Worm (Caenorhabditis elegans) whole organism, L4 larva: Measurements from ENCODE around the gene srh-218.

Experiments
- F10B5.3 ChIP-seq: sonication (generic microtip); optimal IDR thresholded peaks from 2 replicates; lab custom pipeline; 2016; ENCODE audit warnings: mild to moderate bottlenecking, missing genetic modification characterization, missing compliant biosample characterization
- F26F4.8 ChIP-seq: fragments of 200-800 bp; sonication (Bioruptor generic); conservative IDR thresholded peaks from 2 replicates; pipeline ENCODE4 v1.3.6; 2022; ENCODE audit warnings: missing genetic modification characterization, missing compliant biosample characterization
- F37D6.2 ChIP-seq: sonication (generic microtip); optimal IDR thresholded peaks from 2 replicates; lab custom pipeline; 2016; ENCODE audit warnings: mild to moderate bottlenecking, missing genetic modification characterization, missing compliant biosample characterization
- F44E2.7 ChIP-seq: fragments of 200-800 bp; sonication (Bioruptor generic); IDR thresholded peaks from 2 replicates; pipeline ENCODE4 v2.1.2; 2022; ENCODE audit warnings: missing genetic modification characterization, missing compliant biosample characterization
- T26A8.4 ChIP-seq: fragments of 200-800 bp; sonication (Bioruptor generic); IDR thresholded peaks from 2 replicates; pipeline ENCODE4 v1.3.6; 2022; ENCODE audit warnings: missing genetic modification characterization, missing compliant biosample characterization
- Y105C5A.15 ChIP-seq: fragments of 200-800 bp; sonication (Bioruptor generic); IDR thresholded peaks from 2 replicates; pipeline ENCODE4 v1.3.6; 2022; ENCODE audit warnings: missing genetic modification characterization, missing compliant biosample characterization
- Y48G9A.11 ChIP-seq: fragments of 200-800 bp; sonication (Bioruptor generic); IDR thresholded peaks from 2 replicates; pipeline ENCODE4 v1.3.6; 2022; ENCODE audit warnings: missing genetic modification reagents, missing genetic modification characterization, missing compliant biosample characterization
- Y5F2A.4 ChIP-seq: fragments of 200-800 bp; sonication (Bioruptor generic); optimal IDR thresholded peaks from 2 replicates; lab custom pipeline; 2018; ENCODE audit warnings: mild to moderate bottlenecking, missing genetic modification characterization, missing compliant biosample characterization
- ceh-32 ChIP-seq: sonication (generic microtip); optimal IDR thresholded peaks from 2 replicates; lab custom pipeline; 2016; ENCODE audit warnings: mild to moderate bottlenecking, missing genetic modification characterization, missing compliant biosample characterization; ENCODE audit not compliant: poor library complexity
- ceh-44 ChIP-seq: fragments of 200-800 bp; sonication (Bioruptor generic); IDR thresholded peaks from 2 replicates; pipeline ENCODE4 v1.3.6; 2022; ENCODE audit warnings: missing genetic modification reagents, missing genetic modification characterization, missing compliant biosample characterization
- ceh-62 ChIP-seq: sonication (generic microtip); optimal IDR thresholded peaks from 2 replicates; lab custom pipeline; 2017; ENCODE audit warnings: missing biosample characterization, missing genetic modification characterization
- daf-16 ChIP-seq, 3 experiments: sonication (generic microtip); optimal IDR thresholded peaks; 2 replicates each; lab custom pipeline; 2016 to 2017; ENCODE audit warnings: missing genetic modification characterization in 3 of 3, missing genetic modification reagents in 3 of 3, mild to moderate bottlenecking in 2 of 3, missing compliant biosample characterization in 2 of 3, missing biosample characterization in 1 of 3, moderate library complexity in 1 of 3
- daf-19 ChIP-seq: fragments of 200-800 bp; sonication (Bioruptor generic); conservative IDR thresholded peaks from 2 replicates; pipeline ENCODE4 v1.3.6; 2022; ENCODE audit warnings: missing genetic modification characterization, missing compliant biosample characterization
- daf-8 ChIP-seq: fragments of 200-800 bp; sonication (Bioruptor generic); IDR thresholded peaks from 2 replicates; pipeline ENCODE4 v1.3.6; 2022; ENCODE audit warnings: missing genetic modification characterization, missing compliant biosample characterization
- dmd-6 ChIP-seq: fragments of 200-800 bp; sonication (Bioruptor generic); IDR thresholded peaks from 2 replicates; pipeline ENCODE4 v1.3.6; 2022; ENCODE audit warnings: missing genetic modification reagents, missing genetic modification characterization, missing compliant biosample characterization
- dmd-8 ChIP-seq: fragments of 200-800 bp; sonication (Bioruptor generic); IDR thresholded peaks from 2 replicates; pipeline ENCODE4 v1.3.6; 2022; ENCODE audit warnings: missing genetic modification characterization, missing compliant biosample characterization
- duxl-1 ChIP-seq: sonication (generic microtip); optimal IDR thresholded peaks from 2 replicates; lab custom pipeline; 2016; ENCODE audit warnings: mild to moderate bottlenecking, missing genetic modification characterization, moderate library complexity, missing compliant biosample characterization; ENCODE audit not compliant: poor library complexity
- fkh-10 ChIP-seq: fragments of 150-350 bp; optimal IDR thresholded peaks from 2 replicates; lab custom pipeline; 2014; ENCODE audit warnings: missing biosample characterization, missing genetic modification reagents, missing genetic modification characterization
- hif-1 ChIP-seq, 2 experiments: sonication (generic microtip); optimal IDR thresholded peaks; 2 replicates each; lab custom pipeline; 2016 to 2017; ENCODE audit warnings: missing compliant biosample characterization in 2 of 2, missing genetic modification characterization in 2 of 2, missing genetic modification reagents in 2 of 2, missing genotype in 2 of 2, mild to moderate bottlenecking in 1 of 2
- hlh-30 ChIP-seq: sonication (generic microtip); optimal IDR thresholded peaks from 2 replicates; lab custom pipeline; 2017; ENCODE audit warnings: antibody characterized with exemption, mild to moderate bottlenecking, missing genetic modification characterization, missing compliant biosample characterization; ENCODE audit not compliant: insufficient read depth
- hmg-1.1 ChIP-seq: fragments of 200-800 bp; sonication (Bioruptor generic); IDR thresholded peaks from 2 replicates; pipeline ENCODE4 v1.3.6; 2022; ENCODE audit warnings: missing genetic modification reagents, missing genetic modification characterization, missing compliant biosample characterization
- jun-1 ChIP-seq: fragments of 150-350 bp; optimal IDR thresholded peaks from 2 replicates; lab custom pipeline; 2014; ENCODE audit warnings: missing biosample characterization, missing genetic modification reagents, missing genetic modification characterization
- lim-7 ChIP-seq: fragments of 200-800 bp; sonication (Bioruptor generic); IDR thresholded peaks from 2 replicates; pipeline ENCODE4 v1.3.6; 2022; ENCODE audit warnings: missing genetic modification characterization, missing compliant biosample characterization
- lin-13 ChIP-seq: fragments of 150-350 bp; optimal IDR thresholded peaks from 2 replicates; lab custom pipeline; 2014; ENCODE audit warnings: missing biosample characterization, missing genetic modification reagents, missing genetic modification characterization
- lin-15B ChIP-seq: fragments of 150-350 bp; sonication (generic microtip); optimal IDR thresholded peaks from 3 replicates; lab custom pipeline; 2014; ENCODE audit warnings: missing biosample characterization, missing genetic modification characterization
- lin-29 ChIP-seq: fragments of 200-800 bp; sonication (Bioruptor generic); IDR thresholded peaks from 2 replicates; pipeline ENCODE4 v1.3.6; 2022; ENCODE audit warnings: missing genetic modification reagents, missing genetic modification characterization, missing compliant biosample characterization
- lin-39 ChIP-seq: fragments of 150-350 bp; optimal IDR thresholded peaks from 2 replicates; lab custom pipeline; 2014; ENCODE audit warnings: missing biosample characterization, missing genetic modification reagents, missing genetic modification characterization
- lir-3 ChIP-seq: sonication (generic microtip); optimal IDR thresholded peaks from 2 replicates; lab custom pipeline; 2016; ENCODE audit warnings: mild to moderate bottlenecking, missing genetic modification characterization, missing compliant biosample characterization
- lsy-2 ChIP-seq, 2 experiments: fragments of 150-350 bp in 1 of 2; sonication (generic microtip) in 1 of 2; optimal IDR thresholded peaks; 2 replicates each; lab custom pipeline; 2014 to 2017; ENCODE audit warnings: missing biosample characterization in 2 of 2, missing genetic modification characterization in 2 of 2
- madf-9 ChIP-seq: fragments of 200-800 bp; sonication (Bioruptor generic); conservative IDR thresholded peaks from 2 replicates; pipeline ENCODE4 v1.3.6; 2022; ENCODE audit warnings: missing genetic modification reagents, missing genetic modification characterization, missing compliant biosample characterization
- mep-1 ChIP-seq: fragments of 150-350 bp; sonication (generic microtip); optimal IDR thresholded peaks from 3 replicates; lab custom pipeline; 2014; ENCODE audit warnings: missing biosample characterization, missing genetic modification characterization
- mxl-2 ChIP-seq: fragments of 200-800 bp; sonication (Bioruptor generic); conservative IDR thresholded peaks from 2 replicates; pipeline ENCODE4 v1.3.6; 2022; ENCODE audit warnings: missing genetic modification reagents, missing genetic modification characterization, missing compliant biosample characterization
- mxl-3 ChIP-seq: fragments of 200-800 bp; sonication (Bioruptor generic); optimal IDR thresholded peaks from 2 replicates; lab custom pipeline; 2018; ENCODE audit warnings: mild to moderate bottlenecking, missing genetic modification characterization, missing compliant biosample characterization
- nhr-11 ChIP-seq: fragments of 150-350 bp; optimal IDR thresholded peaks from 2 replicates; lab custom pipeline; 2014; ENCODE audit warnings: missing biosample characterization, missing genetic modification characterization
- nhr-25 ChIP-seq: sonication (generic microtip); optimal IDR thresholded peaks from 2 replicates; lab custom pipeline; 2017; ENCODE audit warnings: missing genetic modification characterization, mild to moderate bottlenecking, missing compliant biosample characterization, antibody characterized with exemption, moderate library complexity, borderline replicate concordance; ENCODE audit not compliant: insufficient read depth
- nhr-42 ChIP-seq: fragments of 200-800 bp; sonication (Bioruptor generic); IDR thresholded peaks from 2 replicates; pipeline ENCODE4 v1.3.6; 2022; ENCODE audit warnings: missing genetic modification characterization, missing compliant biosample characterization
- nhr-76 ChIP-seq: fragments of 150-350 bp; optimal IDR thresholded peaks from 2 replicates; lab custom pipeline; 2014; ENCODE audit warnings: missing biosample characterization, missing genetic modification characterization
- sdz-12 ChIP-seq: fragments of 200-800 bp; sonication (Bioruptor generic); optimal IDR thresholded peaks from 2 replicates; lab custom pipeline; 2018; ENCODE audit warnings: mild to moderate bottlenecking, missing genetic modification characterization, missing compliant biosample characterization
- set-16 ChIP-seq: fragments of 200-800 bp; sonication (Bioruptor generic); IDR thresholded peaks from 2 replicates; pipeline ENCODE4 v1.3.6; 2022; ENCODE audit warnings: missing genetic modification reagents, missing genetic modification characterization, missing compliant biosample characterization
- skn-1 ChIP-seq: fragments of 150-350 bp; optimal IDR thresholded peaks from 2 replicates; lab custom pipeline; 2014; ENCODE audit warnings: missing biosample characterization, missing genetic modification characterization
- snpc-1.2 ChIP-seq: fragments of 200-800 bp; sonication (Bioruptor generic); IDR thresholded peaks from 2 replicates; pipeline ENCODE4 v1.3.6; 2022; ENCODE audit warnings: missing genetic modification reagents, missing genetic modification characterization, missing compliant biosample characterization
- spr-3 ChIP-seq: fragments of 200-800 bp; sonication (Bioruptor generic); optimal IDR thresholded peaks from 2 replicates; lab custom pipeline; 2018; ENCODE audit warnings: mild to moderate bottlenecking, missing genetic modification characterization, missing compliant biosample characterization
- tag-97 ChIP-seq: fragments of 200-800 bp; sonication (Bioruptor generic); IDR thresholded peaks from 2 replicates; pipeline ENCODE4 v1.3.6; 2022; ENCODE audit warnings: missing genetic modification characterization, missing compliant biosample characterization
- tra-1 ChIP-seq: fragments of 200-800 bp; sonication (Bioruptor generic); IDR thresholded peaks from 2 replicates; pipeline ENCODE4 v1.3.6; 2022; ENCODE audit warnings: missing genetic modification reagents, missing genetic modification characterization, missing compliant biosample characterization
- unc-130 ChIP-seq: sonication (generic microtip); optimal IDR thresholded peaks from 2 replicates; lab custom pipeline; 2016; ENCODE audit warnings: missing genetic modification reagents, missing genetic modification characterization, missing compliant biosample characterization
- unc-39 ChIP-seq: sonication (generic microtip); optimal IDR thresholded peaks from 2 replicates; lab custom pipeline; 2017; ENCODE audit warnings: missing biosample characterization, missing genetic modification characterization
- unc-62 ChIP-seq, 3 experiments: fragments of 150-350 bp in 1 of 3; sonication (generic microtip); optimal IDR thresholded peaks in 2 of 3; peaks in 1 of 3; 1 replicate in 1 of 3; 2 replicates in 2 of 3; lab custom pipeline; 2014 to 2017; ENCODE audit warnings: missing biosample characterization in 3 of 3, missing genetic modification characterization in 3 of 3, missing genetic modification reagents in 3 of 3, missing genotype in 1 of 3
- zag-1 ChIP-seq: fragments of 150-350 bp; optimal IDR thresholded peaks from 2 replicates; lab custom pipeline; 2014; ENCODE audit warnings: missing biosample characterization, missing genetic modification characterization
- zip-11 ChIP-seq: fragments of 200-800 bp; sonication (Bioruptor generic); IDR thresholded peaks from 2 replicates; pipeline ENCODE4 v1.3.6; 2022; ENCODE audit warnings: missing genetic modification characterization, missing compliant biosample characterization
- ztf-7 ChIP-seq: fragments of 150-350 bp; optimal IDR thresholded peaks from 2 replicates; lab custom pipeline; 2014; ENCODE audit warnings: missing biosample characterization, missing genetic modification characterization

The srh-218 gene

ce11 chrV:15515365-15515764 lies 21.6 kb downstream of the srh-218 start (continued):
- TF ChIP-seq jun-1 (tag; lab: Kevin White, UChicago) (no peak), lin-39 (tag; lab: Kevin White, UChicago) (no peak), ceh-32 (tag; lab: Kevin White, UChicago) (no peak), ceh-44 (GFP tag; lab: Robert Waterston, UW) (no peak), skn-1 (tag; lab: Kevin White, UChicago) (no peak), ztf-7 (tag; lab: Kevin White, UChicago) (no peak), lim-7 (peak; percentile 52; the same call in 1 of the 2 replicates), F10B5.3 (no peak), dmd-6 (GFP tag; lab: Robert Waterston, UW) (peak; percentile 48), daf-16 (GFP tag; optimal IDR thresholded peaks at IDR 0.05; lab: Kevin White, UChicago) (no peak), daf-16 (tag; optimal IDR thresholded peaks at IDR 0.05; lab: Kevin White, UChicago) (no peak), nhr-25 (tag; lab: Kevin White, UChicago) (no peak), zip-11 (GFP tag; lab: Robert Waterston, UW) (no peak), Y105C5A.15 (0 out of 2 replicates have a peak, but pooled peaks have one; percentile 19), dmd-8 (GFP tag; lab: Robert Waterston, UW) (no peak), lsy-2 (tag; optimal IDR thresholded peaks at IDR 0.05; lab: Kevin White, UChicago) (no peak), daf-19 (GFP tag; lab: Robert Waterston, UW) (no peak), madf-9 (GFP tag; lab: Robert Waterston, UW) (peak; percentile 52; the same call in 1 of the 2 replicates), Y48G9A.11 (GFP tag; lab: Robert Waterston, UW) (peak; percentile 31; the same call in 1 of the 2 replicates), F44E2.7 (GFP tag; lab: Robert Waterston, UW) (no peak), mep-1 (tag; lab: Kevin White, UChicago) (no peak), hlh-30 (tag; lab: Kevin White, UChicago) (peak; percentile 18), snpc-1.2 (GFP tag; lab: Robert Waterston, UW) (no peak), unc-130 (no peak), mxl-2 (0 out of 2 replicates have a peak, but pooled peaks have one; percentile 36), F37D6.2 (tag; lab: Kevin White, UChicago) (no peak), lin-29 (no peak), spr-3 (GFP tag; lab: Kevin White, UChicago) (no peak), nhr-11 (tag; lab: Kevin White, UChicago) (no peak), lin-15B (tag; lab: Kevin White, UChicago) (no peak), ceh-62 (tag; lab: Kevin White, UChicago) (no peak), unc-62 (GFP tag; optimal IDR thresholded peaks at IDR 0.05 in 1 of 2; lab: Kevin White, UChicago) (peak in 1 of 2 experiments; percentile 31), unc-62 (tag; optimal IDR thresholded peaks at IDR 0.05; lab: Kevin White, UChicago) (no peak), set-16 (GFP tag; lab: Robert Waterston, UW) (0 out of 2 replicates have a peak, but pooled peaks have one; percentile 14), nhr-76 (tag; lab: Kevin White, UChicago) (no peak), T26A8.4 (GFP tag; lab: Robert Waterston, UW) (peak; percentile 36; the same call in 1 of the 2 replicates), unc-39 (tag; lab: Kevin White, UChicago) (no peak)

- TF ChIP-seq duxl-1 = no peak
- TF ChIP-seq mxl-3 (GFP tag; lab: Kevin White, UChicago) = no peak
- TF ChIP-seq lin-29 = no peak
- TF ChIP-seq nhr-42 (GFP tag; lab: Robert Waterston, UW) = no peak
- no peak for TF ChIP-seq hmg-1.1 (GFP tag; lab: Robert Waterston, UW)
- TF ChIP-seq hif-1 (tag; optimal IDR thresholded peaks at IDR 0.05; lab: Kevin White, UChicago) = no peak
- no peak for TF ChIP-seq dmd-8 (GFP tag; lab: Robert Waterston, UW)
- TF ChIP-seq zag-1 (tag; lab: Kevin White, UChicago) = no peak
- no peak for TF ChIP-seq fkh-10 (GFP tag; lab: Kevin White, UChicago)
- no peak for TF ChIP-seq lir-3 (tag; lab: Kevin White, UChicago)
- TF ChIP-seq lin-13 = no peak
- TF ChIP-seq Y5F2A.4 (GFP tag; lab: Kevin White, UChicago) = no peak
- TF ChIP-seq tra-1 (GFP tag; lab: Robert Waterston, UW) = no peak
- no peak for TF ChIP-seq F26F4.8 (GFP tag; lab: Robert Waterston, UW)
- TF ChIP-seq tag-97 (GFP tag; lab: Robert Waterston, UW) = no peak
- no peak for TF ChIP-seq sdz-12 (GFP tag; lab: Kevin White, UChicago)
- TF ChIP-seq daf-8 (GFP tag; lab: Robert Waterston, UW) = no peak
- TF ChIP-seq unc-62 (GFP tag; optimal IDR thresholded peaks at IDR 0.05 in 1 of 2; lab: Kevin White, UChicago) = no peak
- no peak for TF ChIP-seq unc-62 (tag; optimal IDR thresholded peaks at IDR 0.05; lab: Kevin White, UChicago)
Measured at ce11 chrV:15516476-15516875, 22.7 kb downstream of the srh-218 start.
